Worm (Caenorhabditis elegans) whole organism, L3 larva: ENCODE data around the gene sri-4.

Experiments used
- eor-1 ChIP-seq, 2 experiments: fragments of 150-350 bp; optimal IDR thresholded peaks; 2 replicates each; lab custom pipeline; 2014 to 2018; ENCODE audit warnings: missing biosample characterization in 2 of 2, missing genetic modification characterization in 2 of 2
- lin-15B ChIP-seq: fragments of 150-350 bp; optimal IDR thresholded peaks from 2 replicates; lab custom pipeline; 2014; ENCODE audit warnings: missing biosample characterization, missing genetic modification characterization
- nhr-237 ChIP-seq: fragments of 150-350 bp; optimal IDR thresholded peaks from 2 replicates; lab custom pipeline; 2014; ENCODE audit warnings: missing biosample characterization, missing genetic modification characterization
- nhr-28 ChIP-seq: fragments of 150-350 bp; optimal IDR thresholded peaks from 2 replicates; lab custom pipeline; 2014; ENCODE audit warnings: missing biosample characterization, missing genetic modification characterization
- nhr-76 ChIP-seq: fragments of 150-350 bp; sonication (generic microtip); optimal IDR thresholded peaks from 5 replicates; lab custom pipeline; 2014; ENCODE audit warnings: missing biosample characterization, missing genetic modification characterization
- sea-2 ChIP-seq: fragments of 150-350 bp; sonication (generic microtip); optimal IDR thresholded peaks from 4 replicates; lab custom pipeline; 2014; ENCODE audit warnings: missing biosample characterization, missing genetic modification reagents, missing genetic modification characterization
- snpc-4 ChIP-seq: fragments of 150-350 bp; optimal IDR thresholded peaks from 2 replicates; lab custom pipeline; 2014; ENCODE audit warnings: missing biosample characterization, missing genetic modification characterization
- tbx-2 ChIP-seq: sonication (generic microtip); optimal IDR thresholded peaks from 2 replicates; lab custom pipeline; 2016; ENCODE audit warnings: mild to moderate bottlenecking, missing genetic modification characterization, missing compliant biosample characterization
- unc-62 ChIP-seq: fragments of 150-350 bp; sonication (generic microtip); optimal IDR thresholded peaks from 4 replicates; lab custom pipeline; 2014; ENCODE audit warnings: missing biosample characterization, missing genetic modification reagents, missing genetic modification characterization
- zag-1 ChIP-seq: fragments of 150-350 bp; optimal IDR thresholded peaks from 2 replicates; lab custom pipeline; 2014; ENCODE audit warnings: missing biosample characterization, missing genetic modification characterization

- no peak for TF ChIP-seq nhr-76 (tag; lab: Kevin White, UChicago)
- TF ChIP-seq nhr-28 (tag; lab: Kevin White, UChicago) = no peak
- no peak for TF ChIP-seq tbx-2 (tag; lab: Kevin White, UChicago)
- no peak for TF ChIP-seq nhr-237 (tag; lab: Kevin White, UChicago)
- no peak for TF ChIP-seq lin-15B (tag; lab: Kevin White, UChicago)
- no peak for TF ChIP-seq eor-1 (tag; optimal IDR thresholded peaks at IDR 0.05; lab: Kevin White, UChicago)
- no peak for TF ChIP-seq sea-2
- no peak for TF ChIP-seq snpc-4 (tag; lab: Kevin White, UChicago)
- no peak for TF ChIP-seq zag-1
- TF ChIP-seq unc-62 = no peak
Observed at ce11 chrV:722889-723288, 25.3 kb upstream of the sri-4 start.
